Fruit fly (Drosophila melanogaster): ENCODE results near the gene CG9265.

DNA sequence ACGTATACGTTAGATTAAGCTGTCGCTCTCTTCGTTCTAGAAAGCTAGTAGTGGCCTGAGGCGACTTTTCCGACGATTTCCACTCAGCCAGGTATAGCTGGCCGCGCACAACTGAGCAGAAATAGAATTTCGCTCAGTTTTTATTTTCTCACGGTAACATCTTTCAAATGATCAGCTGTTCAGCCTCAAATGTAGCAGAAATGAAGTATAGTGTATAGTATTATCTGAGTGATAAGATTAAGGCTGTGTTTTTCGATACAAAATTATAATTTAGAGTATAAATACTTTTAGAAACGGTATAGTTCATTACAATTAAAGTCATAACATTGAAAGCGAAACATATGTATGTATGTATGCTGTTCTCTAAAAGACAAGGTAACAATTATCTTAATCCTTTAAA, 15.1 kb upstream of the CG9265 start, which contains the start of gene CG33509:
- TF ChIP-seq Sin3A (optimal IDR thresholded peaks at IDR 0.05) (no peak), ttk (optimal IDR thresholded peaks at IDR 0.05) (no peak), h (optimal IDR thresholded peaks at IDR 0.05) (no peak)

Data from Kc167 (cell line).